Worm (Caenorhabditis elegans) whole organism, mixed stage, embryonic: ENCODE results near the gene clc-4.

ENCODE experiments used
- ces-1 ChIP-seq: fragments of 150-350 bp; optimal IDR thresholded peaks from 2 replicates; lab custom pipeline; 2014; ENCODE audit warnings: missing biosample characterization, missing genetic modification reagents, missing genetic modification characterization
- cnd-1 ChIP-seq: fragments of 200-800 bp; sonication (Bioruptor generic); optimal IDR thresholded peaks from 2 replicates; lab custom pipeline; 2018; ENCODE audit warnings: mild to moderate bottlenecking, missing genetic modification characterization, missing compliant biosample characterization
- nhr-237 ChIP-seq: fragments of 150-350 bp; optimal IDR thresholded peaks from 2 replicates; lab custom pipeline; 2014; ENCODE audit warnings: missing biosample characterization, missing genetic modification characterization
- nhr-28 ChIP-seq: fragments of 150-350 bp; optimal IDR thresholded peaks from 2 replicates; lab custom pipeline; 2014; ENCODE audit warnings: missing biosample characterization, missing genetic modification characterization
- unc-62 ChIP-seq: fragments of 150-350 bp; optimal IDR thresholded peaks from 2 replicates; lab custom pipeline; 2014; ENCODE audit warnings: missing biosample characterization, missing genetic modification reagents, missing genetic modification characterization

ce11 chrX:10768289-10769153 is 15.2 kb downstream of the clc-4 start:
- TF ChIP-seq unc-62 (no peak), nhr-237 (tag; lab: Kevin White, UChicago) (no peak), cnd-1 (tag; lab: Kevin White, UChicago) (no peak), ces-1 (GFP tag; lab: Kevin White, UChicago) (no peak), nhr-28 (tag; lab: Kevin White, UChicago) (no peak)
